Worm (Caenorhabditis elegans) whole organism, dauer: ENCODE measurements around the gene F07G6.8.
"Not testable (repeated sequence)": the region's sequence is repeated elsewhere in the genome, so short reads cannot be mapped to it uniquely, and the experiment has no call there.

Experiments
- unc-62 ChIP-seq: sonication (generic microtip); optimal IDR thresholded peaks from 2 replicates; lab custom pipeline; 2017; ENCODE audit warnings: missing biosample characterization, missing genetic modification reagents, missing genetic modification characterization

The F07G6.8 gene

DNA sequence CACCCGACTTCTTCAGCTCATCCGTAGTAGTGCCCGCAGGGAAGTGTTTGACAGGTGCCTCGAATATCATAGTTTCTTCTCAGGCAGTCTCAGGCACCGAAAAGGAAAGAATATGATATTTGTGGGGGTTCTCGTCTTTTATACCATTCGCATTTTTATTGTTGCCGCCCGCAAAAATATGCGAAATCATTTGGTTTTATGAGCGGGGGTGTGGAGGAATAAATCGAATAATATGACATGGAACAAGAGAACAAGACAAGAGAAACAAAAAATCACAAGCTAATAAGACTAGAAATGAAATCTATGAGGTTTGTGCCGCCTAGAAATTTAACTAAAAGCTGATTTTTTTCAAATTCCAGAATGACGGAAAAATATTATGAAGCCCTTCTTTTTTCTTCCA is at the start of gene F07G6.8:
TSS of gene F07G6.8 (minus strand) at position 101 of the 400 bp plus-strand sequence.
- no peak for TF ChIP-seq unc-62 (GFP tag; lab: Kevin White, UChicago)

DNA sequence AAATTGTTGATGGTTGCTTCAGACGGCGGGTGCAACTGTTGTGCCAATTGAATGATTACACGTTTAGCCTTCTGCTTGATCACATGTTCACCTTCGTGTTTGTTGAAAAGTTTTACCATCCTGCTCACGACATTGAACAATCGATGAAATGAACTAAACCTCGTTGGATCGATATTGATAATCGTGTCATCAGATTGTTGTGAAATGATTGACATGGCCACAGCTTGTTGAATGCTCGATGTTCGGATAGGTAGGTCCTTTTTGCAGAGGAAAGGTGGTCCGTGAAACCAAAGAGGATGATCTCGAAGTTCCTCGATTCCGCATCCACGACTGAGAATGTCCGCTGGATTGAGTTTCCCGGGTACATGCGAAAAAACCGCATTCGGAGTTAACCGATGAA is 49.4 kb upstream of the F07G6.8 start:
- no peak for TF ChIP-seq unc-62 (GFP tag; lab: Kevin White, UChicago)

DNA sequence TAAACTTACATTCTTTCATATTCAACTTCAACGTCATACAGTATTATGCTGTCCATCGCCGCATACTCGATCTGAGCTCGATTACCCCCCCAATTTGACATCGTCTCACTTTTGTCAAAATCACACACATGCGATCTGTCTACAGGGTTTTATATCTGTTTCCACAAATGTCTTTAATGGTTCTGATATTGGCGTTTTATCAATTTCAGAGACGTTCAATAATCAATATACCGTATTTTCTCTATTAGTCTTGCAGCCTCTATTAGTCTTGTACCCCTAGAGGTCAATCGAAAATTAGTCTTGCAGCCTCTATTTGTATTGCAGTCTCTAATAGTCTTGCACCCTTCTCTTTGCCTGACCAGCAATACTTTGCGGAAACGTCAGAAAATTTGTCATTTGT is 28.2 kb upstream of the F07G6.8 start, which contains the start of gene Y75D11A.6:
TSS of gene Y75D11A.6 (minus strand) at position 101 of the 400 bp plus-strand sequence.
- TF ChIP-seq unc-62 (GFP tag; lab: Kevin White, UChicago): not testable (repeated sequence)

DNA sequence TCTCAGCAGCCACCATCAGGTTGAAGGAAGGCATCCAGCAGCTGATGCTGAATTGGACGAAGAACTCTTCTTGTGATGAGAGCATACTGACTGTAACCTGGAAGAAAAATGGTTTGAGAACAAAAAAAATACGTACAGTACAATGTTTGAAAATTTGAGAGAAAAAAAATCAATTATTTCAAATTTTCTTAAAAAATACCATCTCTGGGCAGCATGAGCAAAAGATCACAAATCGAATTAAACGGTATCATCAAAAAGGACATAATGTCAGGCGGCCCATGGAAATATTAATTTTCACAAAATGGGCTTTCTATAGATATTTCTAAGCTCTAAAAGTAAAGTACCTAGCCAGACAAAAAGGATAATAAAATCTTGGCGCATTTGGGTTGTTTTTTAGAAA is 25.9 kb upstream of the F07G6.8 start, which contains the start of gene Y75D11A.3:
TSS of gene Y75D11A.3 (minus strand) at position 101 of the 400 bp plus-strand sequence.
- TF ChIP-seq unc-62 (GFP tag; lab: Kevin White, UChicago): not testable (repeated sequence)

DNA sequence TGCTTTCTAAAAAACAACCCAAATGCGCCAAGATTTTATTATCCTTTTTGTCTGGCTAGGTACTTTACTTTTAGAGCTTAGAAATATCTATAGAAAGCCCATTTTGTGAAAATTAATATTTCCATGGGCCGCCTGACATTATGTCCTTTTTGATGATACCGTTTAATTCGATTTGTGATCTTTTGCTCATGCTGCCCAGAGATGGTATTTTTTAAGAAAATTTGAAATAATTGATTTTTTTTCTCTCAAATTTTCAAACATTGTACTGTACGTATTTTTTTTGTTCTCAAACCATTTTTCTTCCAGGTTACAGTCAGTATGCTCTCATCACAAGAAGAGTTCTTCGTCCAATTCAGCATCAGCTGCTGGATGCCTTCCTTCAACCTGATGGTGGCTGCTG is 22.3 kb upstream of the F07G6.8 start, which contains the start of gene Y75D11A.2:
TSS of gene Y75D11A.2 (plus strand) at position 301 of the 400 bp plus-strand sequence.
- not testable (repeated sequence) for TF ChIP-seq unc-62 (GFP tag; lab: Kevin White, UChicago)

DNA sequence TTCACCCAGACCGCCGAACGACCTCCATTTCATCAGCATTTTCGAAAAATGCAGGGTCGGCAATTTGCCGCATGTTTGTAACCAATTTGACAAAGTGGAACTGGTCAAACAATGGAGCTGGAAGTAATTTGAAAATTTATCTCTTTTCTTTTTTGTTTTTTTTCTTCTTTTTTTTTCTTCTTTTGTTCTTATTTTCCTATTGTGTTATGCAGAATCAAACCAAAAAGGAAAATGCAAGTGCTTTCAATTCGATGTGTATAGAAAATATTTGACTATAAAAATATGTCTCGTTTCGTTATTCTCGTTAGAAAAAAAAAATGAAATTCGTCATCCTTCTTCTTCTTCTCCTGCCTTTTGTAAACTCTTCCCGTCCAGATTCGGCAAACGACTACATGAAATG is 17.3 kb upstream of the F07G6.8 start, which contains the start of gene F07G6.10:
TSS of gene F07G6.10 (plus strand) at position 301 of the 400 bp plus-strand sequence.
- TF ChIP-seq unc-62 (GFP tag; lab: Kevin White, UChicago): no peak

DNA sequence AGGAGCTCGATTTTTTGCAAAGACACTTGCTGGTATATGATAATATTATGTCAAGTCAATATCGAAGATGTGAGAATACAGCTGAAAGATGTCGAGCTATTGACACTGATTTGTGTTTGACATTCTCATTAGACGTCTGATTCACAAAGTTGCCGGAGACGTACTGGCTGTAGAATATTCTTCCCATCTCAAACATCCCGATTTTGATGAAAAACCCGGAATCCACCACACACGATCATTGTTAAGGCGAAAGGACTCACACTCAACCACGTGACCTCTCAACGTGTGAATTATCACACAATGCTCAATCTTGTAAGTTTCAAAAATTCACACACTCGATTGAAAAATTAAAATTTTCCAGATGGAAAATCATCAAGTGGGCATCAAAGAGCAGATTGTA is 15.7 kb upstream of the F07G6.8 start, which contains the start of gene F07G6.12:
TSS of gene F07G6.12 (plus strand) at position 301 of the 400 bp plus-strand sequence.
- no peak for TF ChIP-seq unc-62 (GFP tag; lab: Kevin White, UChicago)

DNA sequence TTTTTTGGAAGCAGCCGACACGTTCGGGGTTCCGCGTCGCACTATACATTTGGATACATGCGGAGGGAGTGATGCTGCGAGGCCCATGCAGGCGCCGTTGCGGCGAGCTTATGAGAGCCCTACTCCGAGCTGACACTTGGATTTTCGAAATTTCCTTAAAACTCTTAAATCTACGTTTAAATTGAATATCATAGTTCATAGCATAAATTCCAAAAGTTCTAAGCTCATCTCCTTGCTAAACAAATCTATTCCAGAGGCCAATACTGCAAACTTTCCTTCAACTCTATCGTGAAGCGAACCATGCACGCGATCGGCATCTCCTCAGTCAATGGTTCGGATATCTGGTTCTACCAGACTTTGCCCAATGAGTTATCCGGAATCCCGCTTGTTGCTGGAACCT is 9.3 kb upstream of the F07G6.8 start, which contains the start of gene dgn-3:
TSS of gene dgn-3 (plus strand) at position 301 of the 400 bp plus-strand sequence.
- TF ChIP-seq unc-62 (GFP tag; lab: Kevin White, UChicago): no peak

DNA sequence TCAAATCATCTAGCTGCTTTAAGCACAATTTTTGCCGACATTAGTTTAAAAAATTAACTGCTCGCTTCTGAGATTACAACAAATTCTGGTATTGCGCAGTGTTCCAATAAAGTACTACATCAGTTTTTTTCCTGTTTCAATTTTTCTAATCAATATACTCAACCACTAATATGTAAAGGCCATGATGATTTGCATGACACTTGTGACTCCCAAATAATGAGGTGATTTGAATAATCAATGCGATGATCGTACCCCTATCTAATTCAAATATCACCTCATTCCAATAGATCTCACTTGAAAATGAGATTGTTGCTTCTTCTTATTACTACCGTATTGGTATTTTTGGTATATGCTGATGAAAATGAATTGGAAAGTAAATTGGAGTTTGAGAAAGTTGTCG is 6.8 kb upstream of the F07G6.8 start, which contains the start of gene F07G6.2:
TSS of gene F07G6.2 (plus strand) at position 301 of the 400 bp plus-strand sequence.
- no peak for TF ChIP-seq unc-62 (GFP tag; lab: Kevin White, UChicago)

DNA sequence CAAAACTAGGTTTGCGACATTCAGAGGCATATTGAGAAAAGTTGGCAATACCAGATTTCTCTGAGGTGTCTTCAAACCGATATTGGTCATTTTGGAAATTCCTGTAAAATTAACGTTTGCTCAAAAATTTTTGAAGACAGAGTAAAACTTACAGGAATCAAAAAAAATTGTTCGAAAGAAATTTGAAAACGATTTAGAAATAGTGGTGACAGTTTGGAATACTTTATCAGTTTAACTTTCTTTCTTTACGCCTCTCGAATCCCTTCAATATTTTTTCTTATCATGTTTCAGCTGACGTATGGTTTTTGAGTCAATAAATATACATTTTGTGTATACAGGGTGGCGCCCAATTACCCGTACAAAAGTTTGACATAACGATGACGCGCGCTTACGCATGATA is 1.8 kb downstream of the F07G6.8 start, which contains the start of gene fbxa-53:
TSS of gene fbxa-53 (minus strand) at position 101 of the 400 bp plus-strand sequence.
- TF ChIP-seq unc-62 (GFP tag; lab: Kevin White, UChicago): no peak

DNA sequence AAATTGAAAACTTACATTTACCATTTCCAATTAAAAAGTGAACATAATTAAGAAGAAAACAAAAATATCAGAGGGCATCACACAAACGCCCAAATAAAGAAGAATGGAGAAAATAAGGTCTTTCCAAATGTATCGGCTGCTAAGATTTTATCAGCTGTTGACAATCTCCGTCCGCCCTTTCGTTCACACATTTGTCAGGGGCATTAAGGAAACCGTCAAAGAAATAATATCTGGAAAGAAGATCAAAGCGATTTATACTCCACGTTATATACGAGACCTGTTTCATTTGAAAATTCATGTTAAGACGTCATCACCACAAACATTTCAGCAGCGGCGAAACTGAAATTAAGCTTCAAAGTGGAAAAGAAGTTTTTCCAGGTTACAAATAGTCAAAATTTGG is 7.7 kb downstream of the F07G6.8 start, which contains the start of gene fbxa-52:
TSS of gene fbxa-52 (minus strand) at position 101 of the 400 bp plus-strand sequence.
- TF ChIP-seq unc-62 (GFP tag; lab: Kevin White, UChicago): no peak

DNA sequence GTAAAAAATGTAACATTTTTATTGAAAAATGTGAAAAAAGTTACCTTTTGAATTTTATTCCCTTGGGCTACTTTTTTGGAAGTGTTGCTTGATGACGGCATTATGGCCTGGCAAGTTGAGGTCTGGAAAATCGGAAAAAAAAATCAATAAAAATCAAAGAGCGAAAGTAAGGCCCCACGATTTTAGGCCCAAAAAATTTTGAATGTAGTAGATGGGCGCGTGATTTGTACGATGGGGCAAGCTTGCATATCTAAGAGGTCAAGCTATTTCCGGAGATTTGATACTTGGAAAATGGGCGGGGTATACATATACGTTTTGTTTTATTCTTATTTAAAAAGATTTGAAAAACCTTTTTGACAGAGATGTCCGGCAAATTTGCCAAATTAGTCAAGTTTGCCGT is 13.7 kb downstream of the F07G6.8 start, which contains the start of gene F07G6.5:
TSS of gene F07G6.5 (minus strand) at position 101 of the 400 bp plus-strand sequence.
- no peak for TF ChIP-seq unc-62 (GFP tag; lab: Kevin White, UChicago)

DNA sequence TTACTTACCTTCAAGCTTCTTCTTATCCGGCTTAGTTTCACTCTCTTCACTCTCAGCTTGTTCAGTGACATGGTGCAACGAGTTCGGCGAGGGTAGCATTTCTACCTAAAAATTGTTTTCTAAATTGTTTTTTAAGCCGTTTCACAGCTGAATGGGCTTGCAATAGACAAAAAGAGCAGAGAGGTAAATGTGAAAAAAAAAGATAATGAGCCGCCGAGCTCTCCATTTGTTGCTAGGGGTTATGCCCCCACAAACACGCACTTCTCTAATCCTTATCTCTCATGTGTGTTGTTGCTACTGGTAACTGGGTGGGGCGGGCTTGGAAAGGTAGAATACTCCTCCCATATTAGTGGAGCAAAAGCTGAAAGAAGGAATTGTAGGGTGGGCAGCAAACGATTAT is 16.4 kb downstream of the F07G6.8 start, which contains the start of gene C36C9.5:
TSS of gene C36C9.5 (minus strand) at position 101 of the 400 bp plus-strand sequence.
- no peak for TF ChIP-seq unc-62 (GFP tag; lab: Kevin White, UChicago)

DNA sequence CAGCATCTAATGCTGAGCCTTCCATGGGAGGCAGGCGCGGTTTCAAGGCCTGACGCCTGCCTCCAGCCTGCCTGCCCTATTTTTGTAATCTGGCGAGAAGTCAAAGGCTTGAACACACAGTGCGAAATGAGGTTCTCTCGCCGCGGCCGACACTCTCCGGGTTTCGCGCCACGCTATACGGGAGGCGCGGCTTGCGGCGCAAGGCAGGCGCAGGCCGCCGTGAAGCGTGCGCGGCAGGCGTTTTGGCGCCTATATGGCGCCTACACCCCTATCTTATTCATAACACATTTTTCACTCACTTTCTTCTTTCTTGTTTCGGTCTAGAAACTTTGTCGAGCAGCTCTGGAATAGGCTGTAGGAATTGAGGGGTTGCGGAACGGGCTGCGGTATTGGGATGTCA is 17.2 kb downstream of the F07G6.8 start:
- no peak for TF ChIP-seq unc-62 (GFP tag; lab: Kevin White, UChicago)

DNA sequence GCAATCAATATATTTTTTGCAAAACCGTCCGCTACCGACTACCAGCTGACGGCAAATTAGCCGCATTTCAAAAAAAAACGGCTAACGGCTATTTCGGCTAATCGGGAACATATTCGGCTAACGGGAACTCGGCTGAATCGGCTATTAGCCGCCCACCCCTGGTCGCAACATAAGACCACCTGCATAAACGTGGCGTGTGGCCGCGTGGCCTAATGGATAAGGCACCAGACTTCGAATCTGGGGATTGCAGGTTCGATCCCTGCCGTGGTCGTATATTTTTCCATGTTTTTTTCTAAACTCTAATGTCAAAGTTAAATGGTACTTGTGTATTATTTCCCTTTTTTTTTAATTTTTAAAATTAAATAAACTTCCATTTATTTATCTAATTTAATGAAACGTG is 21.8 kb downstream of the F07G6.8 start:
- TF ChIP-seq unc-62 (GFP tag; lab: Kevin White, UChicago): no peak

DNA sequence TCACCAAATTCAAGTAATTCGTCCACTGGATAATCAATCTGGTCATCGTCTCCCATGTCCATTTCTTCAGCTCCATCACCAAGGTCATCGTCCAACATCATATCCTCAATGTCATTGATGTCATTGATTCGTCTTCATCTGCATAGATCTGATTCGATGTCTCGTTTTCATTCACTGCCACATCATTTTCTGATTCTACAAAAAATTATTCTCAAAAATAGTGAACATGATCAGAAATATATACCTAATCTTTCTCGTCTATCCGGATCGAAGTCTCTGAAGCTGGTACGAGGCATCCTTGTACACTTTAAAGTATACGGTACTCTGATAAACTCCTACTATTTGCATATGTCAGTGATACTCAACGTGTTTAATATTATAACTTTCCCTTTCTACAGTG is 23.4 kb downstream of the F07G6.8 start, which contains the start of gene C36C9.4:
TSS of gene C36C9.4 (minus strand) at position 101 of the 400 bp plus-strand sequence.
- TF ChIP-seq unc-62 (GFP tag; lab: Kevin White, UChicago): not testable (repeated sequence)

DNA sequence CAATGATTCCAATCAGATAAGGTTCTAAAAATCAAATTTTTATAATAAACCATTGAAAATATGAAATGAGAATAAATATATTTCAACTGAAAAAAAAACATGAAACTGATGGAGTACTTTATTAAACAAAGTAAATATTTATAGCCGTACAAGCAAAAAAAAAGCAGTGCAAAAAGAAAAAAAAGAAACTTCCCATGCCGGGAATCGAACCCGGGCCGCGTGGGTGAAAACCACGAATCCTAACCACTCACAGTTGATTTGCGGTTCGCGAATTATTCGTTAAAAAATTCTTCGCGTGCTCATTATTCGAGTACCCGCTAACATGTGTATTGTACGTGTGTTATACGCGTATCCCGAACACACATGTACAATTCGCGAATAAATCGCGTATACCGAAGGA is 29.4 kb downstream of the F07G6.8 start, which contains the start of gene C36C9.6:
TSS of gene C36C9.6 (minus strand) at position 101 of the 400 bp plus-strand sequence.
- not testable (repeated sequence) for TF ChIP-seq unc-62 (GFP tag; lab: Kevin White, UChicago)
